Worm (Caenorhabditis elegans) whole organism, young adult: Measurements from ENCODE around the gene C33B4.4.

Experiments
- B0019.2 ChIP-seq: fragments of 200-800 bp; sonication (Bioruptor generic); conservative IDR thresholded peaks from 2 replicates; pipeline ENCODE4 v1.3.6; 2022; ENCODE audit warnings: missing genetic modification reagents, missing genetic modification characterization, missing compliant biosample characterization
- B0035.1 ChIP-seq: sonication (generic microtip); optimal IDR thresholded peaks from 2 replicates; lab custom pipeline; 2016; ENCODE audit warnings: missing genetic modification characterization, mild to moderate bottlenecking, missing compliant biosample characterization, missing genotype, missing genetic modification reagents
- B0261.1 ChIP-seq: sonication (generic microtip); optimal IDR thresholded peaks from 2 replicates; lab custom pipeline; 2016; ENCODE audit warnings: mild to moderate bottlenecking, missing genetic modification characterization, moderate library complexity, missing compliant biosample characterization
- B0336.3 ChIP-seq: fragments of 200-800 bp; sonication (Bioruptor generic); IDR thresholded peaks from 2 replicates; pipeline ENCODE4 v1.3.6; 2022; ENCODE audit warnings: missing genetic modification characterization, missing compliant biosample characterization
- D2030.7 ChIP-seq: fragments of 200-800 bp; sonication (Bioruptor generic); IDR thresholded peaks from 2 replicates; pipeline ENCODE4 v1.3.6; 2022; ENCODE audit warnings: missing genetic modification reagents, missing genetic modification characterization, missing compliant biosample characterization
- F33H1.4 ChIP-seq: fragments of 200-800 bp; sonication (Bioruptor generic); IDR thresholded peaks from 2 replicates; pipeline ENCODE4 v1.3.6; 2022; ENCODE audit warnings: missing genetic modification reagents, missing genetic modification characterization, missing compliant biosample characterization
- F39B2.1 ChIP-seq: fragments of 200-800 bp; sonication (Bioruptor generic); IDR thresholded peaks from 2 replicates; pipeline ENCODE4 v1.3.6; 2022; ENCODE audit warnings: missing genetic modification reagents, missing genetic modification characterization, missing compliant biosample characterization
- F49E8.2 ChIP-seq: sonication (generic microtip); optimal IDR thresholded peaks from 3 replicates; lab custom pipeline; 2017; ENCODE audit warnings: missing genetic modification characterization, mild to moderate bottlenecking, missing compliant biosample characterization, antibody characterized with exemption, moderate library complexity; ENCODE audit not compliant: insufficient read depth
- F52B5.7 ChIP-seq: sonication (generic microtip); optimal IDR thresholded peaks from 2 replicates; lab custom pipeline; 2016; ENCODE audit warnings: mild to moderate bottlenecking, missing genetic modification characterization, missing compliant biosample characterization
- T07F8.4 ChIP-seq: sonication (generic microtip); optimal IDR thresholded peaks from 2 replicates; lab custom pipeline; 2016; ENCODE audit warnings: mild to moderate bottlenecking, missing genetic modification characterization, moderate library complexity, missing compliant biosample characterization
- Y56A3A.18 ChIP-seq: fragments of 200-800 bp; sonication (Bioruptor generic); IDR thresholded peaks from 2 replicates; pipeline ENCODE4 v1.3.6; 2022; ENCODE audit warnings: missing genetic modification reagents, missing genetic modification characterization, missing compliant biosample characterization
- aptf-3 ChIP-seq: fragments of 200-800 bp; sonication (Bioruptor generic); IDR thresholded peaks from 2 replicates; pipeline ENCODE4 v1.3.6; 2022; ENCODE audit warnings: missing genetic modification characterization, missing compliant biosample characterization
- attf-5 ChIP-seq: fragments of 200-800 bp; sonication (Bioruptor generic); optimal IDR thresholded peaks from 2 replicates; lab custom pipeline; 2018; ENCODE audit warnings: mild to moderate bottlenecking, missing genetic modification characterization, missing compliant biosample characterization
- ccch-3 ChIP-seq: fragments of 200-800 bp; sonication (Bioruptor generic); optimal IDR thresholded peaks from 2 replicates; lab custom pipeline; 2018; ENCODE audit warnings: mild to moderate bottlenecking, missing genetic modification characterization, missing compliant biosample characterization
- cebp-2 ChIP-seq: fragments of 200-800 bp; sonication (Bioruptor generic); IDR thresholded peaks from 2 replicates; pipeline ENCODE4 v1.3.6; 2022; ENCODE audit warnings: missing genetic modification characterization, missing compliant biosample characterization
- ceh-79 ChIP-seq: sonication (generic microtip); optimal IDR thresholded peaks from 2 replicates; lab custom pipeline; 2017; ENCODE audit warnings: mild to moderate bottlenecking, missing genetic modification characterization, missing compliant biosample characterization
- dox-1 ChIP-seq: fragments of 200-800 bp; sonication (Bioruptor generic); IDR thresholded peaks from 2 replicates; pipeline ENCODE4 v1.3.6; 2022; ENCODE audit warnings: missing genetic modification reagents, missing genetic modification characterization, missing compliant biosample characterization
- dpff-1 ChIP-seq: sonication (generic microtip); optimal IDR thresholded peaks from 2 replicates; lab custom pipeline; 2017; ENCODE audit warnings: mild to moderate bottlenecking, missing genetic modification characterization, missing compliant biosample characterization
- efl-1 ChIP-seq: fragments of 150-350 bp; optimal IDR thresholded peaks from 2 replicates; lab custom pipeline; 2014; ENCODE audit warnings: missing biosample characterization, missing genetic modification reagents, missing genetic modification characterization
- egl-18 ChIP-seq: fragments of 200-800 bp; sonication (Bioruptor generic); IDR thresholded peaks from 2 replicates; pipeline ENCODE4 v1.3.6; 2022; ENCODE audit warnings: missing genetic modification reagents, missing genetic modification characterization, missing compliant biosample characterization
- egrh-3 ChIP-seq: fragments of 200-800 bp; sonication (Bioruptor generic); IDR thresholded peaks from 2 replicates; pipeline ENCODE4 v1.3.6; 2022; ENCODE audit warnings: missing genetic modification reagents, missing genetic modification characterization, missing compliant biosample characterization
- ekl-4 ChIP-seq: fragments of 200-800 bp; sonication (Bioruptor generic); IDR thresholded peaks from 2 replicates; pipeline ENCODE4 v1.3.6; 2022; ENCODE audit warnings: missing genetic modification reagents, missing genetic modification characterization, missing compliant biosample characterization
- hmg-20 ChIP-seq: fragments of 200-800 bp; sonication (Bioruptor generic); IDR thresholded peaks from 2 replicates; pipeline ENCODE4 v1.3.6; 2022; ENCODE audit warnings: missing genetic modification reagents, missing genetic modification characterization, missing compliant biosample characterization
- hrde-1 ChIP-seq: sonication (generic microtip); optimal IDR thresholded peaks from 2 replicates; lab custom pipeline; 2016; ENCODE audit warnings: missing genetic modification characterization, mild to moderate bottlenecking, missing compliant biosample characterization, moderate library complexity, missing genotype, missing genetic modification reagents, borderline replicate concordance
- lir-1 ChIP-seq: fragments of 200-800 bp; sonication (Bioruptor generic); conservative IDR thresholded peaks from 2 replicates; pipeline ENCODE4 v1.3.6; 2022; ENCODE audit warnings: missing genetic modification reagents, missing genetic modification characterization, missing compliant biosample characterization
- madf-10 ChIP-seq: sonication (generic microtip); optimal IDR thresholded peaks from 2 replicates; lab custom pipeline; 2016; ENCODE audit warnings: mild to moderate bottlenecking, missing genetic modification characterization, missing compliant biosample characterization
- madf-6 ChIP-seq: fragments of 200-800 bp; sonication (Bioruptor generic); IDR thresholded peaks from 2 replicates; pipeline ENCODE4 v1.3.6; 2022; ENCODE audit warnings: missing genetic modification reagents, missing genetic modification characterization, missing compliant biosample characterization
- mes-4 ChIP-seq: sonication (generic microtip); optimal IDR thresholded peaks from 2 replicates; lab custom pipeline; 2016; ENCODE audit warnings: missing genotype, missing genetic modification characterization, missing compliant biosample characterization
- nfya-1 ChIP-seq: sonication (generic microtip); optimal IDR thresholded peaks from 2 replicates; lab custom pipeline; 2017; ENCODE audit warnings: antibody characterized with exemption, missing compliant biosample characterization, missing genetic modification characterization, borderline replicate concordance; ENCODE audit not compliant: insufficient read depth
- nhr-120 ChIP-seq: fragments of 200-800 bp; sonication (Bioruptor generic); IDR thresholded peaks from 2 replicates; pipeline ENCODE4 v1.3.6; 2022; ENCODE audit warnings: missing genetic modification characterization, missing compliant biosample characterization
- nhr-90 ChIP-seq: sonication (generic microtip); optimal IDR thresholded peaks from 2 replicates; lab custom pipeline; 2016; ENCODE audit warnings: missing genotype, mild to moderate bottlenecking, missing genetic modification characterization, missing compliant biosample characterization
- pbrm-1 ChIP-seq: fragments of 200-800 bp; sonication (Bioruptor generic); IDR thresholded peaks from 2 replicates; pipeline ENCODE4 v1.3.6; 2022; ENCODE audit warnings: missing genetic modification reagents, missing genetic modification characterization, missing compliant biosample characterization
- pha-4 ChIP-seq: fragments of 150-350 bp; sonication (generic microtip); optimal IDR thresholded peaks from 2 replicates; lab custom pipeline; 2014; ENCODE audit warnings: missing biosample characterization, missing genetic modification reagents, missing genetic modification characterization
- rcor-1 ChIP-seq: fragments of 200-800 bp; sonication (Bioruptor generic); IDR thresholded peaks from 2 replicates; pipeline ENCODE4 v1.3.6; 2022; ENCODE audit warnings: missing genetic modification reagents, missing genetic modification characterization, missing compliant biosample characterization
- sea-2 ChIP-seq: fragments of 200-800 bp; sonication (Bioruptor generic); IDR thresholded peaks from 2 replicates; pipeline ENCODE4 v1.3.6; 2022; ENCODE audit warnings: missing genetic modification characterization, missing compliant biosample characterization
- snpc-1.1 ChIP-seq: sonication (generic microtip); optimal IDR thresholded peaks from 2 replicates; lab custom pipeline; 2017; ENCODE audit warnings: missing genetic modification characterization, mild to moderate bottlenecking, missing compliant biosample characterization, antibody characterized with exemption, moderate library complexity, missing genotype, missing genetic modification reagents; ENCODE audit not compliant: insufficient read depth
- snpc-1.3 ChIP-seq: sonication (generic microtip); optimal IDR thresholded peaks from 2 replicates; lab custom pipeline; 2017; ENCODE audit warnings: missing genetic modification characterization, mild to moderate bottlenecking, missing compliant biosample characterization, antibody characterized with exemption, moderate library complexity, missing genotype, missing genetic modification reagents; ENCODE audit not compliant: insufficient read depth
- snpc-3.4 ChIP-seq: sonication (generic microtip); optimal IDR thresholded peaks from 2 replicates; lab custom pipeline; 2017; ENCODE audit warnings: missing genetic modification characterization, mild to moderate bottlenecking, missing compliant biosample characterization, antibody characterized with exemption, moderate library complexity, missing genotype, missing genetic modification reagents
- somi-1 ChIP-seq: fragments of 200-800 bp; sonication (Bioruptor generic); optimal IDR thresholded peaks from 2 replicates; lab custom pipeline; 2018; ENCODE audit warnings: mild to moderate bottlenecking, missing genetic modification characterization, missing compliant biosample characterization
- tbx-9 ChIP-seq: sonication (generic microtip); optimal IDR thresholded peaks from 2 replicates; lab custom pipeline; 2016; ENCODE audit warnings: borderline replicate concordance, missing genetic modification characterization, inconsistent platforms, missing compliant biosample characterization
- xnd-1 ChIP-seq: sonication (generic microtip); optimal IDR thresholded peaks from 2 replicates; lab custom pipeline; 2016; ENCODE audit warnings: missing genotype, missing genetic modification reagents, missing genetic modification characterization, missing compliant biosample characterization
- zfh-2 ChIP-seq: fragments of 200-800 bp; sonication (Bioruptor generic); conservative IDR thresholded peaks from 2 replicates; pipeline ENCODE4 v1.3.6; 2022; ENCODE audit warnings: missing genetic modification reagents, missing genetic modification characterization, missing compliant biosample characterization
- zim-3 ChIP-seq: sonication (generic microtip); optimal IDR thresholded peaks from 2 replicates; lab custom pipeline; 2017; ENCODE audit warnings: mild to moderate bottlenecking, missing genetic modification characterization, moderate library complexity, missing compliant biosample characterization
- ztf-25 ChIP-seq: fragments of 200-800 bp; sonication (Bioruptor generic); IDR thresholded peaks from 2 replicates; pipeline ENCODE4 v1.3.6; 2022; ENCODE audit warnings: missing genetic modification reagents, missing genetic modification characterization, missing compliant biosample characterization
- ztf-3 ChIP-seq: fragments of 200-800 bp; sonication (Bioruptor generic); optimal IDR thresholded peaks from 2 replicates; lab custom pipeline; 2018; ENCODE audit warnings: mild to moderate bottlenecking, missing genetic modification characterization, missing compliant biosample characterization

The C33B4.4 gene

ce11 chrII:11386950-11387349 lies 3.7 kb upstream of the C33B4.4 start (continued):
- no peak for TF ChIP-seq ztf-3 (GFP tag; lab: Kevin White, UChicago)
- no peak for TF ChIP-seq B0336.3
- TF ChIP-seq zfh-2 (GFP tag; lab: Robert Waterston, UW), result peak; percentile 73
- no peak for TF ChIP-seq snpc-1.1 (tag; lab: Kevin White, UChicago)
- TF ChIP-seq tbx-9 (tag; lab: Kevin White, UChicago), result no peak

- TF ChIP-seq dox-1 (GFP tag; lab: Robert Waterston, UW) (no peak), xnd-1 (tag; lab: Kevin White, UChicago) (no peak), madf-6 (no peak), D2030.7 (GFP tag; lab: Robert Waterston, UW) (no peak), ztf-3 (GFP tag; lab: Kevin White, UChicago) (no peak), ccch-3 (no peak), sea-2 (GFP tag; lab: Robert Waterston, UW) (no peak), mes-4 (tag; lab: Kevin White, UChicago) (no peak), nhr-90 (tag; lab: Kevin White, UChicago) (no peak), F52B5.7 (no peak), snpc-3.4 (no peak), B0035.1 (no peak), pbrm-1 (GFP tag; lab: Robert Waterston, UW) (no peak), madf-10 (tag; lab: Kevin White, UChicago) (no peak)
- TF ChIP-seq, all 124 proteins: peak for 0
Measured at ce11 chrII:11384099-11384498, 857 bp upstream of the C33B4.4 start.

ce11 chrII:11377700-11378099 lies 5.5 kb downstream of the C33B4.4 start:
- TF ChIP-seq zim-3 (no peak), efl-1 (no peak), B0261.1 (tag; lab: Kevin White, UChicago) (no peak), aptf-3 (GFP tag; lab: Robert Waterston, UW) (no peak), ekl-4 (GFP tag; lab: Robert Waterston, UW) (no peak), Y56A3A.18 (GFP tag; lab: Robert Waterston, UW) (no peak), dpff-1 (tag; lab: Kevin White, UChicago) (no peak), pha-4 (tag; lab: Kevin White, UChicago) (no peak), nfya-1 (tag; lab: Kevin White, UChicago) (no peak), egl-18 (GFP tag; lab: Robert Waterston, UW) (no peak), ceh-79 (no peak), F33H1.4 (GFP tag; lab: Robert Waterston, UW) (no peak), hrde-1 (tag; lab: Kevin White, UChicago) (no peak), ztf-25 (GFP tag; lab: Robert Waterston, UW) (no peak), tbx-9 (tag; lab: Kevin White, UChicago) (no peak)

- TF ChIP-seq T07F8.4 (tag; lab: Kevin White, UChicago) (no peak), F52B5.7 (peak; percentile 88), egrh-3 (peak; percentile 43; the same call in 1 of the 2 replicates), somi-1 (GFP tag; lab: Kevin White, UChicago) (no peak), F39B2.1 (GFP tag; lab: Robert Waterston, UW) (no peak), attf-5 (GFP tag; lab: Kevin White, UChicago) (peak; percentile 52), F49E8.2 (peak; percentile 96), rcor-1 (GFP tag; lab: Robert Waterston, UW) (peak; percentile 85), B0019.2 (GFP tag; lab: Robert Waterston, UW) (peak; percentile 81), hmg-20 (GFP tag; lab: Robert Waterston, UW) (no peak), nhr-120 (GFP tag; lab: Robert Waterston, UW) (no peak), cebp-2 (GFP tag; lab: Robert Waterston, UW) (0 out of 2 replicates have a peak, but pooled peaks have one; percentile 57), madf-10 (tag; lab: Kevin White, UChicago) (no peak), lir-1 (GFP tag; lab: Robert Waterston, UW) (peak; percentile 64), snpc-1.3 (peak; percentile 88)
Measured at ce11 chrII:11376598-11377108, 6.6 kb downstream of the C33B4.4 start.
